Worm (Caenorhabditis elegans): ENCODE measurements around the gene T19H12.2.

DNA sequence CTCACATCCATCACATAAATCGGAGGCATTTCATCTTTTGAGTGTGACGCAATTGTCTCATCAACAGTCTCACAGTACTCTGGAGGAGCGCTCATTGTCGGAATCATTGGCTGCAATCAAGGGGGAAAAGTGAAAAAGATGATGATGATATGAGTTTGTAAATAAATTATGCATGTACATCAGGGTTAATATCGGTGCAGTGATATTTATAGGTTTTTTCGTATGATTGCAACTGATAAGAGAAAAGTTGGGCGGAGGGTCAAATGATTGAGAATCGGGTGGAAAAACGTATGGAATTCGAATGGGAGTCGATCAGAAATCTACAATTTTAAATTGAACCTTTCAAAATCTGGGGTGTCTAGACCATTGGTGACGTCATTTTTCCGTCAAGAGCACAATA is 24.6 kb downstream of the T19H12.2 start, which contains the start of gene H23N18.6:
- no peak for TF ChIP-seq W03F9.2 (tag; optimal IDR thresholded peaks at IDR 0.05)
- TF ChIP-seq dao-5 (tag; optimal IDR thresholded peaks at IDR 0.05), result no peak
- no peak for TF ChIP-seq him-1 (tag; optimal IDR thresholded peaks at IDR 0.05)

Data from whole organism, L4/young adult.